Worm (Caenorhabditis elegans) whole organism, dauer: Measurements from ENCODE around the gene far-1.

Experiments
- unc-62 ChIP-seq: sonication (generic microtip); optimal IDR thresholded peaks from 2 replicates; lab custom pipeline; 2017; ENCODE audit warnings: missing biosample characterization, missing genetic modification reagents, missing genetic modification characterization

Gene far-1

ce11 chrIII:9081055-9081454 is at the start of gene far-1:
TSS of gene far-1 (minus strand) at chrIII:9081179.
- no peak for TF ChIP-seq unc-62 (GFP tag; lab: Kevin White, UChicago)

ce11 chrIII:9130588-9130987 is 49.6 kb upstream of the far-1 start, which contains the start of gene ZK512.10:
TSS of gene ZK512.10 (plus strand) at chrIII:9130888.
- TF ChIP-seq unc-62 (GFP tag; lab: Kevin White, UChicago): no peak

ce11 chrIII:9125789-9126304 is 44.9 kb upstream of the far-1 start, which contains the start of gene sec-16A.1:
TSS of gene sec-16A.1 (plus strand) at chrIII:9125839.
- no peak for TF ChIP-seq unc-62 (GFP tag; lab: Kevin White, UChicago)

- TF ChIP-seq unc-62 (GFP tag; lab: Kevin White, UChicago): no peak
These were observed 38.1 kb upstream of the far-1 start, which contains the start of gene ced-11 for ce11 chrIII:9118921-9119606. TSS of gene ced-11 (plus strand) at chrIII:9119556.

ce11 chrIII:9118314-9118850 is 37.4 kb upstream of the far-1 start, which contains the start of gene grl-11:
TSS of gene grl-11 (minus strand) at chrIII:9118364.
- no peak for TF ChIP-seq unc-62 (GFP tag; lab: Kevin White, UChicago)

ce11 chrIII:9115745-9116144 is 34.8 kb upstream of the far-1 start:
- TF ChIP-seq unc-62 (GFP tag; lab: Kevin White, UChicago): no peak

- no peak for TF ChIP-seq unc-62 (GFP tag; lab: Kevin White, UChicago)
These were observed 33.7 kb upstream of the far-1 start, which contains the start of gene ZK512.1 for ce11 chrIII:9114649-9115048. TSS of gene ZK512.1 (plus strand) at chrIII:9114949.

- TF ChIP-seq unc-62 (GFP tag; lab: Kevin White, UChicago): no peak
These were observed 33.1 kb upstream of the far-1 start for ce11 chrIII:9114076-9114475.

ce11 chrIII:9112479-9112878 is 31.5 kb upstream of the far-1 start:
- TF ChIP-seq unc-62 (GFP tag; lab: Kevin White, UChicago): no peak

- TF ChIP-seq unc-62 (GFP tag; lab: Kevin White, UChicago): no peak
These were observed 29.3 kb upstream of the far-1 start for ce11 chrIII:9110270-9110669.

ce11 chrIII:9109726-9110125 is 28.7 kb upstream of the far-1 start:
- no peak for TF ChIP-seq unc-62 (GFP tag; lab: Kevin White, UChicago)

ce11 chrIII:9109172-9109571 is 28.2 kb upstream of the far-1 start, which contains the start of gene cya-1:
TSS of gene cya-1 (minus strand) at chrIII:9109272.
- TF ChIP-seq unc-62 (GFP tag; lab: Kevin White, UChicago): no peak

ce11 chrIII:9105653-9106052 is 24.7 kb upstream of the far-1 start:
- TF ChIP-seq unc-62 (GFP tag; lab: Kevin White, UChicago): no peak

- no peak for TF ChIP-seq unc-62 (GFP tag; lab: Kevin White, UChicago)
These were observed 23.1 kb upstream of the far-1 start for ce11 chrIII:9104060-9104459.

ce11 chrIII:9103643-9104042 is 22.7 kb upstream of the far-1 start, which contains the start of gene dos-1:
TSS of gene dos-1 (plus strand) at chrIII:9103943.
- no peak for TF ChIP-seq unc-62 (GFP tag; lab: Kevin White, UChicago)

ce11 chrIII:9101212-9101611 is 20.2 kb upstream of the far-1 start, which contains the start of gene ZK507.1:
TSS of gene ZK507.1 (minus strand) at chrIII:9101312.
- TF ChIP-seq unc-62 (GFP tag; lab: Kevin White, UChicago): no peak
